Worm (Caenorhabditis elegans): ENCODE measurements around the gene pam-1.

Gene pam-1

ce11 chrIV:7501337-7501736 lies 49.3 kb downstream of the pam-1 start, which contains the start of gene F55G1.15:
Gene F55G1.15 (minus strand): TSS chrIV:7501437.
- TF ChIP-seq unc-62 (GFP tag; optimal IDR thresholded peaks at IDR 0.05) (no peak), elt-3 (tag; optimal IDR thresholded peaks at IDR 0.05) (no peak), elt-1 (tag; optimal IDR thresholded peaks at IDR 0.05; ENCODE audit: borderline replicate concordance, insufficient read depth) (no peak), nhr-237 (tag; optimal IDR thresholded peaks at IDR 0.05) (no peak), pha-4 (tag; optimal IDR thresholded peaks at IDR 0.05) (no peak), snpc-4 (tag; optimal IDR thresholded peaks at IDR 0.05) (no peak), flh-1 (GFP tag; optimal IDR thresholded peaks at IDR 0.05) (no peak), ceh-43 (GFP tag; optimal IDR thresholded peaks at IDR 0.05) (no peak), lin-13 (tag; optimal IDR thresholded peaks at IDR 0.05) (no peak), lsy-2 (tag; optimal IDR thresholded peaks at IDR 0.05) (no peak), unc-120 (tag; optimal IDR thresholded peaks at IDR 0.05; ENCODE audit: poor library complexity, severe bottlenecking) (no peak), ztf-11 (tag; optimal IDR thresholded peaks at IDR 0.05) (no peak), ces-1 (GFP tag; optimal IDR thresholded peaks at IDR 0.05) (no peak), tbx-8 (GFP tag; optimal IDR thresholded peaks at IDR 0.05) (no peak), nhr-76 (tag; optimal IDR thresholded peaks at IDR 0.05) (no peak), zip-8 (tag; optimal IDR thresholded peaks at IDR 0.05) (no peak), lin-32 (GFP tag; optimal IDR thresholded peaks at IDR 0.05) (no peak), unc-39 (tag; optimal IDR thresholded peaks at IDR 0.05) (no peak), nhr-2 (tag; optimal IDR thresholded peaks at IDR 0.05) (no peak)

ce11 chrIV:7500924-7501323 lies 49.7 kb downstream of the pam-1 start:
- TF ChIP-seq ham-2 (GFP tag; optimal IDR thresholded peaks at IDR 0.05): no peak
- no peak for TF ChIP-seq pha-4 (tag; optimal IDR thresholded peaks at IDR 0.05)
- no peak for TF ChIP-seq bed-3 (GFP tag; optimal IDR thresholded peaks at IDR 0.05)
- TF ChIP-seq tbx-8 (GFP tag; optimal IDR thresholded peaks at IDR 0.05): no peak
- TF ChIP-seq mab-5 (tag; optimal IDR thresholded peaks at IDR 0.05): no peak
- no peak for TF ChIP-seq nhr-76 (tag; optimal IDR thresholded peaks at IDR 0.05)
- no peak for TF ChIP-seq snpc-4 (tag; optimal IDR thresholded peaks at IDR 0.05)
- TF ChIP-seq ceh-39 (tag; optimal IDR thresholded peaks at IDR 0.05): no peak
- TF ChIP-seq nhr-237 (tag; optimal IDR thresholded peaks at IDR 0.05): no peak
- TF ChIP-seq mep-1 (tag; optimal IDR thresholded peaks at IDR 0.05): no peak
- TF ChIP-seq cnd-1 (tag; optimal IDR thresholded peaks at IDR 0.05): no peak
- TF ChIP-seq ceh-43 (GFP tag; optimal IDR thresholded peaks at IDR 0.05): no peak

ce11 chrIV:7499302-7499701 lies 51.3 kb downstream of the pam-1 start:
- no peak for TF ChIP-seq sem-2 (GFP tag; optimal IDR thresholded peaks at IDR 0.05)
- TF ChIP-seq nhr-28 (tag; optimal IDR thresholded peaks at IDR 0.05): no peak
- no peak for TF ChIP-seq sptf-1 (tag; optimal IDR thresholded peaks at IDR 0.05)
- TF ChIP-seq hlh-1 (tag; optimal IDR thresholded peaks at IDR 0.05): no peak
- TF ChIP-seq bed-3 (GFP tag; optimal IDR thresholded peaks at IDR 0.05): no peak
- TF ChIP-seq lin-13 (tag; optimal IDR thresholded peaks at IDR 0.05): no peak
- no peak for TF ChIP-seq ham-2 (GFP tag; optimal IDR thresholded peaks at IDR 0.05)
- no peak for TF ChIP-seq nhr-2 (tag; optimal IDR thresholded peaks at IDR 0.05)

ce11 chrIV:7497750-7498149 lies 52.9 kb downstream of the pam-1 start, which contains the start of gene egas-4:
Gene egas-4 (minus strand): TSS chrIV:7497850.
- TF ChIP-seq flh-1 (GFP tag; optimal IDR thresholded peaks at IDR 0.05): no peak
- TF ChIP-seq sptf-1 (tag; optimal IDR thresholded peaks at IDR 0.05): no peak
- TF ChIP-seq elt-1 (tag; optimal IDR thresholded peaks at IDR 0.05; ENCODE audit: borderline replicate concordance, insufficient read depth): no peak
- no peak for TF ChIP-seq hlh-1 (tag; optimal IDR thresholded peaks at IDR 0.05)
- TF ChIP-seq nhr-76 (tag; optimal IDR thresholded peaks at IDR 0.05): no peak
- TF ChIP-seq zip-8 (tag; optimal IDR thresholded peaks at IDR 0.05): no peak
- TF ChIP-seq unc-39 (tag; optimal IDR thresholded peaks at IDR 0.05): no peak
- TF ChIP-seq sem-2 (GFP tag; optimal IDR thresholded peaks at IDR 0.05): no peak
- TF ChIP-seq tbx-8 (GFP tag; optimal IDR thresholded peaks at IDR 0.05): no peak
- TF ChIP-seq M03D4.4 (tag; optimal IDR thresholded peaks at IDR 0.05): no peak
- TF ChIP-seq nhr-28 (tag; optimal IDR thresholded peaks at IDR 0.05): no peak

- TF ChIP-seq nhr-2 (tag; optimal IDR thresholded peaks at IDR 0.05) (no peak), lin-13 (tag; optimal IDR thresholded peaks at IDR 0.05) (no peak), ztf-11 (tag; optimal IDR thresholded peaks at IDR 0.05) (no peak), bed-3 (GFP tag; optimal IDR thresholded peaks at IDR 0.05) (no peak)
These were observed 53.4 kb downstream of the pam-1 start for ce11 chrIV:7497205-7497604.
